Fruit fly (Drosophila melanogaster): Measurements from ENCODE around the gene CG16700.

The CG16700 gene

DNA sequence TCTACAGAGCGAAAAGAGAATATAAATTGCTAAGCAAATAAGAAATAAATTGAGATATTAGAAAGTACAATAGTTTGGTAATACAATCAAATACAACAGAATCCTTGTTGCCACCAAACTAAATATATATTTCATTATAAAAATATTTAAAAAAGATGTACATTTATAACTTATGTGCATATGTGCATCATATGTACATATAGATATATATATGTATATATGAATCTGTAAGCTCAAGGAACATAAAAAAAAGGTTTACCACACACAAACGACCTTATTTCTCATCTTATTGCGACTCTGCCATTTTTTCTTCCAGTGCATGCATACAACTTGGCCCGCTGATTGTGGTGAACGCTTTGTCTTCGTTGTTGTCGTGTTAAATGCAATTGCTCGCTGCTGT, 21.7 kb downstream of the CG16700 start:
- TF ChIP-seq lola (GFP tag; optimal IDR thresholded peaks at IDR 0.05) (no peak), HLH106 (tag; optimal IDR thresholded peaks at IDR 0.05) (peak; percentile 44), Dif (GFP tag; optimal IDR thresholded peaks at IDR 0.05; ENCODE audit: partially characterized antibody) (no peak), CG32264 (GFP tag; optimal IDR thresholded peaks at IDR 0.05) (no peak), rgr (GFP tag; optimal IDR thresholded peaks at IDR 0.05) (peak; percentile 50), foxo (GFP tag; optimal IDR thresholded peaks at IDR 0.05) (peak in 1 of 2 experiments; percentile 38), Abd-B (GFP tag; optimal IDR thresholded peaks at IDR 0.05) (no peak), Hnf4 (GFP tag; optimal IDR thresholded peaks at IDR 0.05) (no peak), dmrt93B (GFP tag; optimal IDR thresholded peaks at IDR 0.05) (no peak), psq (GFP tag; optimal IDR thresholded peaks at IDR 0.05) (peak; percentile 61), jim (GFP tag; optimal IDR thresholded peaks at IDR 0.05) (no peak), OdsH (GFP tag; optimal IDR thresholded peaks at IDR 0.05) (peak; percentile 48), usp (GFP tag; optimal IDR thresholded peaks at IDR 0.05) (no peak), Hr78 (GFP tag; optimal IDR thresholded peaks at IDR 0.05) (no peak), Sp1 (GFP tag; optimal IDR thresholded peaks at IDR 0.05) (peak; percentile 62)

DNA sequence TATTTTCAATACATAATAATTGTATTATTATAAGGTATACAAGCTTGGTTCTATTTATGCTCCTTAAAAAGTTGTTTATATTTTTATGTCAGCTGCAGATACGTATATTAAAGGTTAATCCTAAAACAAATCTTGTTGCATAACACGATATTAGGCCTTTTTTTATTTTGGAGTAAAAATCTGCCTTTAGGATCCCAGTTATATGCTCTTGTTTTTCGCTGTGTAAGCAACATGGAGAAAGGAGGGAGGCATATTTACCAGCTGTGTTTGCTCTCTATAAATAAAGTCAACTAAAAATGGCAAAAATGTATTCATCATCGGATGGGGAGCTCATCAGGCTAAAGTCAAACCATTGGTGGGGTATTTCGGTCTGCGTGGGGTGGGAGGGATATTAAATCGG, 29.9 kb downstream of the CG16700 start:
- TF ChIP-seq sage (GFP tag; optimal IDR thresholded peaks at IDR 0.05) (no peak), CrebA (GFP tag; optimal IDR thresholded peaks at IDR 0.05; ENCODE audit: borderline replicate concordance) (no peak), lola (GFP tag; optimal IDR thresholded peaks at IDR 0.05) (no peak), Hnf4 (GFP tag; optimal IDR thresholded peaks at IDR 0.05) (no peak), br (GFP tag; optimal IDR thresholded peaks at IDR 0.05) (no peak), CG9705 (GFP tag; optimal IDR thresholded peaks at IDR 0.05) (peak; percentile 1), GATAd (GFP tag; optimal IDR thresholded peaks at IDR 0.05) (no peak), dmrt93B (GFP tag; optimal IDR thresholded peaks at IDR 0.05) (peak; percentile 33), h (GFP tag; optimal IDR thresholded peaks at IDR 0.05) (peak; percentile 40), Dfd (GFP tag; optimal IDR thresholded peaks at IDR 0.05) (no peak), Myc (optimal IDR thresholded peaks at IDR 0.05) (no peak), ey (GFP tag; optimal IDR thresholded peaks at IDR 0.05) (no peak), jim (GFP tag; optimal IDR thresholded peaks at IDR 0.05) (no peak), N (GFP tag; optimal IDR thresholded peaks at IDR 0.05) (no peak), Jra (GFP tag; optimal IDR thresholded peaks at IDR 0.05) (no peak), Hr78 (GFP tag; optimal IDR thresholded peaks at IDR 0.05) (no peak), rgr (GFP tag; optimal IDR thresholded peaks at IDR 0.05) (peak; percentile 11), fru (GFP tag; optimal IDR thresholded peaks at IDR 0.05) (peak; percentile 40), foxo (GFP tag; optimal IDR thresholded peaks at IDR 0.05) (peak in 1 of 2 experiments; percentile 52), OdsH (GFP tag; optimal IDR thresholded peaks at IDR 0.05) (no peak), Rel (GFP tag; optimal IDR thresholded peaks at IDR 0.05) (no peak), Rel (tag; optimal IDR thresholded peaks at IDR 0.05) (no peak), sv (GFP tag; optimal IDR thresholded peaks at IDR 0.05) (peak; percentile 7), HLH106 (tag; optimal IDR thresholded peaks at IDR 0.05) (peak; percentile 26), pan (optimal IDR thresholded peaks at IDR 0.05) (no peak), tai (GFP tag; optimal IDR thresholded peaks at IDR 0.05) (no peak), psq (GFP tag; optimal IDR thresholded peaks at IDR 0.05) (peak; percentile 8), CG32264 (GFP tag; optimal IDR thresholded peaks at IDR 0.05) (peak; percentile 29), Sp1 (GFP tag; optimal IDR thresholded peaks at IDR 0.05) (peak; percentile 1), Dif (GFP tag; optimal IDR thresholded peaks at IDR 0.05; ENCODE audit: partially characterized antibody) (no peak), Hr83 (GFP tag; optimal IDR thresholded peaks at IDR 0.05; ENCODE audit: poor library complexity, severe bottlenecking) (peak; percentile 94), Vsx2 (GFP tag; optimal IDR thresholded peaks at IDR 0.05; ENCODE audit: partially characterized antibody) (no peak), dsf (GFP tag; optimal IDR thresholded peaks at IDR 0.05; ENCODE audit: borderline replicate concordance) (no peak), Mio (GFP tag; optimal IDR thresholded peaks at IDR 0.05) (no peak), woc (GFP tag; optimal IDR thresholded peaks at IDR 0.05) (no peak), dl (GFP tag; optimal IDR thresholded peaks at IDR 0.05; ENCODE audit: insufficient read depth in 1 of 2, partially characterized antibody in 2 of 2) (no peak), usp (GFP tag; optimal IDR thresholded peaks at IDR 0.05) (no peak), Abd-B (GFP tag; optimal IDR thresholded peaks at IDR 0.05) (no peak), brk (GFP tag; optimal IDR thresholded peaks at IDR 0.05) (no peak)

Data from whole organism, wandering third instar larva.